Worm (Caenorhabditis elegans): Measurements from ENCODE around the gene unc-7.

DNA sequence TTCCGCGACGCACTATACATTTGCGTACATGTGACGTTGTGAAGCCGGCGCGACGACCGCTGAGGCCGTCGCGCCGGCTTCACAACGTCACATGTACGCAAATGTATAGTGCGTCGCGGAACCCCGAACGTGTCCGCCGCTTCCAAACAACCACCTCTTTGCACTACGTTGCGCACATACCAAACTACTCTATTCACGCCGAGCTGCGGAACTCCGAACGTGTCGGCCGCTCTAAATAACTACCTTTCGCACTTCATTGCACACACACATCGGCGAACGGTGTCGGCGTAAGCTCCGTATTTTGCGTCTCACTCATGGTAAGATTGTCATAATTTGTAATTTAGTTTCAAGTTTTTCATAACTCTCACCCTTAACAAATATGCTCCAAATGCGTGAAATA, 35.4 kb downstream of the unc-7 start:
- no peak for TF ChIP-seq ama-1 (optimal IDR thresholded peaks at IDR 0.05)
- TF ChIP-seq blmp-1 (tag; optimal IDR thresholded peaks at IDR 0.05; ENCODE audit: insufficient read depth) = no peak
- no peak for TF ChIP-seq elt-3 (tag; optimal IDR thresholded peaks at IDR 0.05)
- no peak for TF ChIP-seq lin-13 (GFP tag; optimal IDR thresholded peaks at IDR 0.05)
- TF ChIP-seq aly-2 (tag; optimal IDR thresholded peaks at IDR 0.05) = no peak
- TF ChIP-seq skn-1 (tag; optimal IDR thresholded peaks at IDR 0.05) = no peak
